Fruit fly (Drosophila melanogaster) whole organism, prepupa: Measurements from ENCODE around the gene CG7289.
A peak's percentile ranks its signal among the peaks of the same experiment; 100 is the strongest.

Experiments used
- CG10631 ChIP-seq: fragments of 200-800 bp; sonication (Bioruptor generic); optimal IDR thresholded peaks from 2 replicates; lab custom pipeline; 2016; ENCODE audit warnings: missing biosample characterization, missing genetic modification characterization
- CG10669 ChIP-seq: fragments of 200-800 bp; sonication (Bioruptor generic); optimal IDR thresholded peaks from 3 replicates; lab custom pipeline; 2018; ENCODE audit warnings: missing biosample characterization, mild to moderate bottlenecking, missing genetic modification characterization, moderate library complexity
- CG11762 ChIP-seq: fragments of 200-800 bp; sonication (Bioruptor generic); optimal IDR thresholded peaks from 3 replicates; lab custom pipeline; 2016; ENCODE audit warnings: missing biosample characterization, missing genetic modification characterization; ENCODE audit not compliant: insufficient read depth
- CG15336 ChIP-seq: fragments of 200-800 bp; sonication (Bioruptor generic); IDR thresholded peaks from 2 replicates; pipeline ENCODE4 v1.3.6; 2022; ENCODE audit warnings: missing biosample characterization, missing genetic modification characterization
- CG3032 ChIP-seq: fragments of 200-800 bp; optimal IDR thresholded peaks from 2 replicates; lab custom pipeline; 2019; ENCODE audit warnings: missing biosample characterization, mild to moderate bottlenecking, missing genetic modification characterization, moderate library complexity
- CG31627 ChIP-seq: fragments of 200-800 bp; sonication (Bioruptor generic); optimal IDR thresholded peaks from 3 replicates; lab custom pipeline; 2016; ENCODE audit warnings: missing biosample characterization, missing genetic modification characterization
- CG32006 ChIP-seq: fragments of 200-800 bp; sonication (Bioruptor generic); optimal IDR thresholded peaks from 3 replicates; lab custom pipeline; 2017; ENCODE audit warnings: missing biosample characterization, mild to moderate bottlenecking, missing genetic modification characterization
- CG3919 ChIP-seq: fragments of 200-800 bp; sonication (Bioruptor generic); optimal IDR thresholded peaks from 3 replicates; lab custom pipeline; 2016; ENCODE audit warnings: missing biosample characterization, missing genetic modification characterization
- CG6163 ChIP-seq: fragments of 200-800 bp; sonication (Bioruptor generic); IDR thresholded peaks from 3 replicates; pipeline ENCODE4 v1.3.6; 2022; ENCODE audit warnings: missing biosample characterization, missing genetic modification characterization
- CG6276 ChIP-seq: fragments of 200-800 bp; sonication (Bioruptor generic); optimal IDR thresholded peaks from 2 replicates; lab custom pipeline; 2017; ENCODE audit warnings: missing biosample characterization, mild to moderate bottlenecking, missing genetic modification characterization
- CG6808 ChIP-seq: fragments of 200-800 bp; sonication (Bioruptor generic); optimal IDR thresholded peaks from 3 replicates; lab custom pipeline; 2017; ENCODE audit warnings: missing biosample characterization, missing genetic modification characterization, mild to moderate bottlenecking, moderate library complexity, missing genetic modification reagents
- CG6854 ChIP-seq: fragments of 200-800 bp; sonication (Bioruptor generic); optimal IDR thresholded peaks from 2 replicates; lab custom pipeline; 2017; ENCODE audit warnings: missing biosample characterization, mild to moderate bottlenecking, missing genetic modification characterization
- CG7368 ChIP-seq: fragments of 200-800 bp; sonication (Bioruptor generic); optimal IDR thresholded peaks from 3 replicates; lab custom pipeline; 2016; ENCODE audit warnings: missing biosample characterization, missing genetic modification characterization
- CG8119 ChIP-seq: fragments of 200-800 bp; sonication (Bioruptor generic); IDR thresholded peaks from 3 replicates; pipeline ENCODE4 v1.3.6; 2022; ENCODE audit warnings: missing biosample characterization, missing genetic modification characterization
- CG8632 ChIP-seq: fragments of 200-800 bp; sonication (Bioruptor generic); optimal IDR thresholded peaks from 3 replicates; lab custom pipeline; 2016; ENCODE audit warnings: missing biosample characterization, missing genetic modification characterization
- CG9139 ChIP-seq: fragments of 200-800 bp; sonication (Bioruptor generic); optimal IDR thresholded peaks from 3 replicates; lab custom pipeline; 2017; ENCODE audit warnings: missing biosample characterization, mild to moderate bottlenecking, missing genetic modification characterization
- Eip78C ChIP-seq: fragments of 200-800 bp; sonication (Bioruptor generic); peaks from one replicate; lab custom pipeline; 2016; ENCODE audit warnings: missing biosample characterization, missing genetic modification characterization
- Eip93F ChIP-seq: fragments of 200-800 bp; sonication (Bioruptor generic); optimal IDR thresholded peaks from 2 replicates; lab custom pipeline; 2016; ENCODE audit warnings: missing biosample characterization, mild to moderate bottlenecking, missing genetic modification characterization
- Ets21C ChIP-seq: fragments of 200-800 bp; sonication (Bioruptor generic); optimal IDR thresholded peaks from 3 replicates; lab custom pipeline; 2016; ENCODE audit warnings: missing biosample characterization, missing genetic modification characterization
- Ets96B ChIP-seq: fragments of 200-800 bp; optimal IDR thresholded peaks from 2 replicates; lab custom pipeline; 2019; ENCODE audit warnings: missing biosample characterization, mild to moderate bottlenecking, missing genetic modification characterization, moderate library complexity
- Hr38 ChIP-seq: sonication (Bioruptor generic); optimal IDR thresholded peaks from 2 replicates; lab custom pipeline; 2016; ENCODE audit warnings: missing biosample characterization, missing genetic modification characterization
- Hr39 ChIP-seq: fragments of 200-800 bp; sonication (Bioruptor generic); optimal IDR thresholded peaks from 2 replicates; lab custom pipeline; 2016; ENCODE audit warnings: missing biosample characterization, missing genetic modification characterization
- Lpt ChIP-seq: fragments of 200-800 bp; sonication (Bioruptor generic); optimal IDR thresholded peaks from 3 replicates; lab custom pipeline; 2016; ENCODE audit warnings: missing biosample characterization, missing genetic modification characterization
- Met ChIP-seq: fragments of 200-800 bp; sonication (Bioruptor generic); optimal IDR thresholded peaks from 3 replicates; lab custom pipeline; 2016; ENCODE audit warnings: missing biosample characterization, missing genetic modification characterization
- Smox ChIP-seq: fragments of 200-800 bp; sonication (Bioruptor generic); optimal IDR thresholded peaks from 3 replicates; lab custom pipeline; 2016; ENCODE audit warnings: missing biosample characterization, missing genetic modification characterization
- Sox102F ChIP-seq: fragments of 200-800 bp; sonication (Bioruptor generic); optimal IDR thresholded peaks from 2 replicates; lab custom pipeline; 2016; ENCODE audit warnings: missing biosample characterization, mild to moderate bottlenecking, missing genetic modification characterization
- Sox14 ChIP-seq: fragments of 200-800 bp; sonication (Bioruptor generic); optimal IDR thresholded peaks from 3 replicates; lab custom pipeline; 2016; ENCODE audit warnings: missing biosample characterization, missing genetic modification characterization
- Sox15 ChIP-seq: fragments of 200-800 bp; sonication (Bioruptor generic); optimal IDR thresholded peaks from 3 replicates; lab custom pipeline; 2016; ENCODE audit warnings: missing biosample characterization, missing genetic modification characterization
- achi ChIP-seq: fragments of 200-800 bp; sonication (Bioruptor generic); optimal IDR thresholded peaks from 3 replicates; lab custom pipeline; 2016; ENCODE audit warnings: missing biosample characterization, missing genetic modification characterization
- acj6 ChIP-seq: fragments of 200-800 bp; sonication (Bioruptor generic); optimal IDR thresholded peaks from 3 replicates; lab custom pipeline; 2016; ENCODE audit warnings: missing biosample characterization, missing genetic modification characterization
- dac ChIP-seq: fragments of 200-800 bp; sonication (Bioruptor generic); optimal IDR thresholded peaks from 2 replicates; lab custom pipeline; 2017; ENCODE audit warnings: missing biosample characterization, mild to moderate bottlenecking, missing genetic modification characterization
- dsx ChIP-seq: fragments of 200-800 bp; optimal IDR thresholded peaks from 3 replicates; lab custom pipeline; 2019; ENCODE audit warnings: missing biosample characterization, mild to moderate bottlenecking, missing genetic modification characterization, moderate library complexity; ENCODE audit not compliant: poor library complexity, severe bottlenecking
- eg ChIP-seq: fragments of 200-800 bp; sonication (Bioruptor generic); IDR thresholded peaks from 3 replicates; pipeline ENCODE4 v1.3.6; 2022; ENCODE audit warnings: missing biosample characterization, missing genetic modification characterization
- esn ChIP-seq: fragments of 200-800 bp; sonication (Bioruptor generic); optimal IDR thresholded peaks from 2 replicates; lab custom pipeline; 2016; ENCODE audit warnings: missing biosample characterization, mild to moderate bottlenecking, missing genetic modification characterization, moderate library complexity
- fd59A ChIP-seq: fragments of 200-800 bp; sonication (Bioruptor generic); optimal IDR thresholded peaks from 2 replicates; lab custom pipeline; 2017; ENCODE audit warnings: missing biosample characterization, mild to moderate bottlenecking, missing genetic modification characterization, missing genetic modification reagents
- fd85E ChIP-seq: fragments of 200-800 bp; sonication (Bioruptor generic); optimal IDR thresholded peaks from 3 replicates; lab custom pipeline; 2016; ENCODE audit warnings: missing biosample characterization, missing genetic modification characterization
- lz ChIP-seq: fragments of 200-800 bp; sonication (Bioruptor generic); optimal IDR thresholded peaks from 3 replicates; lab custom pipeline; 2016; ENCODE audit warnings: missing biosample characterization, missing genetic modification characterization
- net ChIP-seq: fragments of 200-800 bp; sonication (Bioruptor generic); optimal IDR thresholded peaks from 3 replicates; lab custom pipeline; 2016; ENCODE audit warnings: missing biosample characterization, missing genetic modification characterization
- pdm3 ChIP-seq: fragments of 200-800 bp; sonication (Bioruptor generic); optimal IDR thresholded peaks from 3 replicates; lab custom pipeline; 2016; ENCODE audit warnings: missing biosample characterization, missing genetic modification characterization
- salr ChIP-seq, 2 experiments: fragments of 200-800 bp; sonication (Bioruptor generic); optimal IDR thresholded peaks; 3 replicates each; lab custom pipeline; 2016 to 2018; ENCODE audit warnings: missing biosample characterization in 2 of 2, missing genetic modification characterization in 2 of 2, mild to moderate bottlenecking in 1 of 2
- ss ChIP-seq, 2 experiments: fragments of 200-800 bp; sonication (Bioruptor generic); optimal IDR thresholded peaks; 2 replicates in 1 of 2; 3 replicates in 1 of 2; lab custom pipeline; 2017 to 2018; ENCODE audit warnings: mild to moderate bottlenecking in 2 of 2, missing biosample characterization in 2 of 2, missing genetic modification characterization in 2 of 2, moderate library complexity in 1 of 2
- svp ChIP-seq: fragments of 200-800 bp; sonication (Bioruptor generic); peaks from one replicate; lab custom pipeline; 2016; ENCODE audit warnings: missing biosample characterization, missing genetic modification characterization
- topi ChIP-seq: fragments of 200-800 bp; sonication (Bioruptor generic); optimal IDR thresholded peaks from 3 replicates; lab custom pipeline; 2016; ENCODE audit warnings: missing biosample characterization, missing genetic modification characterization
- vri ChIP-seq: fragments of 200-800 bp; sonication (Bioruptor generic); optimal IDR thresholded peaks from 3 replicates; lab custom pipeline; 2016; ENCODE audit warnings: missing biosample characterization, mild to moderate bottlenecking, missing genetic modification characterization

CG7289 gene

DNA sequence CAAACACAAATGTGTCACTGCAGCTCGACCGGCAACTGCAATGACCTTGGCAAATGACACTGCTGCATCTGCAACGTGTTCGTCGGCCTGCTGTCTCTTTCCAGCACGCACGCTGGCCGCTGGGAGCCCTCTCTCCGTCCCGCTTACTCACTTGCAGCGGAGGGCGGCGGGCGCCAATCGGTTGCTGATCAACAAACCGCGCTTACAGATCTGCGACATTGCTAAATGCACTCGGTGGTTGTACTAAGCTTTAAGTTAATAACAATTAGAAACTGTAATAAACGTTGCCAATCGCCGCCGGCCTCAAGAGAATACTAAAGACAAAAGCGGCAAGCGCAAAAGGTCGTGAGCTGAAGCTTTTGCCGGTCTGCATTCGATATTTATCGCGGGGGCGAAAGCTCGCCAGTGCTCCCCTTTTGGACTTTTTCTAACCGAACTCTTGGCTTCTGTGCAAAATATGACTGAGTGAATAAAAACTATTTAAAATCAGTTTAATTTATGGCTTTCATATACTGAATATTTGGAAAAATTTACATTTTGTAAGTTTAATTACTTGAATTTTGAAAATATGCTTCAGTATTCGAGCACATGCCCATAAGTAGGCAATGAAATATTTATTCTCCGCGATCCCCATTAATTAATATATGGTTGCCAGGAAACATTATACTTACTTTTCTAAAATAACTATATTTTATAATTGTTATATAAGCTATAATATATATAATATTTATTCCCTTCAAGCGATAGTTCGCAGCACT lies 5.6 kb downstream of the CG7289 start, which contains the start of gene Got2 (continued):
- TF ChIP-seq dac (GFP tag; lab: Kevin White, UChicago) (no peak), CG32006 (peak; percentile 1), fd59A (GFP tag; lab: Kevin White, UChicago) (no peak), topi (GFP tag; lab: Kevin White, UChicago) (no peak), CG8632 (no peak), Sox14 (peak; percentile 64), Ets21C (peak; percentile 33), CG15336 (GFP tag; lab: Robert Waterston, UW) (no peak), CG6808 (GFP tag; lab: Kevin White, UChicago) (no peak)

- no peak for TF ChIP-seq topi (GFP tag; lab: Kevin White, UChicago)
- no peak for TF ChIP-seq CG6276 (GFP tag; lab: Kevin White, UChicago)
- TF ChIP-seq dsx: no peak
- no peak for TF ChIP-seq lz (GFP tag; lab: Kevin White, UChicago)
- no peak for TF ChIP-seq fd59A (GFP tag; lab: Kevin White, UChicago)
- TF ChIP-seq CG3919 (GFP tag; lab: Kevin White, UChicago): peak; percentile 3
- TF ChIP-seq CG6854 (GFP tag; lab: Kevin White, UChicago): no peak
- no peak for TF ChIP-seq CG31627
- no peak for TF ChIP-seq Sox15 (GFP tag; lab: Kevin White, UChicago)
- no peak for TF ChIP-seq fd85E
- no peak for TF ChIP-seq Smox (GFP tag; lab: Kevin White, UChicago)
- TF ChIP-seq Sox102F (GFP tag; lab: Kevin White, UChicago): no peak
- peak; percentile 28 for TF ChIP-seq Eip78C (GFP tag; lab: Kevin White, UChicago)
- TF ChIP-seq CG6808 (GFP tag; lab: Kevin White, UChicago): no peak
- no peak for TF ChIP-seq salr (GFP tag; optimal IDR thresholded peaks at IDR 0.05; lab: Kevin White, UChicago)
- TF ChIP-seq acj6 (GFP tag; lab: Kevin White, UChicago): no peak
- no peak for TF ChIP-seq CG15336 (GFP tag; lab: Robert Waterston, UW)
- TF ChIP-seq net (GFP tag; lab: Kevin White, UChicago): no peak
- no peak for TF ChIP-seq eg (GFP tag; lab: Robert Waterston, UW)
- no peak for TF ChIP-seq CG8632
- TF ChIP-seq svp: peak; percentile 63
- no peak for TF ChIP-seq CG10669 (GFP tag; lab: Kevin White, UChicago)
These were observed 6.2 kb downstream of the CG7289 start, which contains the start of gene Npc2a for dm6 chr2L:1988192-1988561. Npc2a (plus strand) TSS chr2L:1988290.

DNA sequence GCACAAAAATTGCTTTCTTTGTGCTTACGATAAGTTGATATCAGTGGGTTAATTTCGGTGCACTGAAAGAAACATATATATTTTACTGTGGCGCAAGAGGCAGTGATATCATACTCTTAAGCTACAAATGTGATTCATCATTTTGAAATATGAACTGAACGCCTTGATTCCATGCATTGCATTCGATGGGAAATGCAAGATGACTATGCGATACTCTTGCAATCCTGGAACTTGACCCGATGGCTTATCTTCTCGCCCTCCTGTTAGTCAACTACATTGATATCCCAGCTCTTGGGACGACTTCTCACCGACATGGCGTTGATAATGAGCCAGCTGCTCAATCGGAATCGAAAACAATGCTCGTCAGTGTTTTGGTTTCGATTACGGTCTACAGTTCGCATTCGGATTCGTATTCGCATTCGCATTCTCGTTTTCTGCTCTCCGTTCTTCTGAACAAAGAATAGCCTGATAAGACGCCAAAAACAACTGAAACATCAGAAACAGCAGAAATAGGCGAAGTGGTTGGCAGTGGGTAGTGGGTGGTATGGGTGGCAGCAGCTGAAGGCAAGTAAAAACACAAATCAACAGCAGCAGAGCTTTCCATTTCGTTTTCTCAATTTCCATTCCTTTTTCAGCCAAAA lies 7.4 kb downstream of the CG7289 start:
- peak; percentile 11 for TF ChIP-seq dsx
- TF ChIP-seq CG3032 (tag; lab: Kevin White, UChicago): no peak
- TF ChIP-seq CG7368: no peak
- peak; percentile 63 for TF ChIP-seq Eip93F (GFP tag; lab: Kevin White, UChicago)
- TF ChIP-seq Lpt: no peak
- no peak for TF ChIP-seq salr (GFP tag; optimal IDR thresholded peaks at IDR 0.05; lab: Kevin White, UChicago)
- no peak for TF ChIP-seq pdm3 (GFP tag; lab: Kevin White, UChicago)
- TF ChIP-seq vri (GFP tag; lab: Kevin White, UChicago): peak; percentile 59
- TF ChIP-seq Hr38 (GFP tag; lab: Kevin White, UChicago): no peak
- TF ChIP-seq Sox14: peak; percentile 90
- TF ChIP-seq CG8119 (GFP tag; lab: Robert Waterston, UW): no peak
- TF ChIP-seq esn (GFP tag; lab: Kevin White, UChicago): peak; percentile 20
- TF ChIP-seq achi (GFP tag; lab: Kevin White, UChicago): no peak
- TF ChIP-seq Hr39 (GFP tag; lab: Kevin White, UChicago): no peak
- peak; percentile 10 for TF ChIP-seq Smox (GFP tag; lab: Kevin White, UChicago)
- TF ChIP-seq CG10631 (GFP tag; lab: Kevin White, UChicago): no peak
- TF ChIP-seq CG8632: no peak
- peak; percentile 35 for TF ChIP-seq Eip78C (GFP tag; lab: Kevin White, UChicago)
- no peak for TF ChIP-seq CG6276 (GFP tag; lab: Kevin White, UChicago)
- peak; percentile 37 for TF ChIP-seq Met
- peak; percentile 26 for TF ChIP-seq CG31627
- no peak for TF ChIP-seq CG9139
- peak; percentile 13; the same call in 1 of the 3 replicates for TF ChIP-seq CG6163 (GFP tag; lab: Robert Waterston, UW)
- TF ChIP-seq CG11762 (GFP tag; lab: Kevin White, UChicago): no peak
- TF ChIP-seq Sox102F (GFP tag; lab: Kevin White, UChicago): peak; percentile 35
- peak; percentile 23 for TF ChIP-seq net (GFP tag; lab: Kevin White, UChicago)
- peak; percentile 99 for TF ChIP-seq svp
- TF ChIP-seq Ets96B (tag; lab: Kevin White, UChicago): no peak
- TF ChIP-seq ss (GFP tag; optimal IDR thresholded peaks at IDR 0.05; lab: Kevin White, UChicago): peak in 1 of 2 experiments; percentile 23
